Worm (Caenorhabditis elegans) whole organism, L2 larva: Measurements from ENCODE around the gene sftb-1.

ENCODE experiments used
- F13H6.1 ChIP-seq: sonication (generic microtip); optimal IDR thresholded peaks from 2 replicates; lab custom pipeline; 2016; ENCODE audit warnings: missing genetic modification characterization, missing compliant biosample characterization
- Y55F3AM.14 ChIP-seq: fragments of 200-800 bp; sonication (Bioruptor generic); optimal IDR thresholded peaks from 2 replicates; lab custom pipeline; 2018; ENCODE audit warnings: mild to moderate bottlenecking, missing genetic modification characterization, missing compliant biosample characterization
- ZK546.5 ChIP-seq: sonication (generic microtip); optimal IDR thresholded peaks from 2 replicates; lab custom pipeline; 2017; ENCODE audit warnings: missing biosample characterization, missing genetic modification characterization
- aly-2 ChIP-seq: fragments of 150-350 bp; optimal IDR thresholded peaks from 2 replicates; lab custom pipeline; 2014; ENCODE audit warnings: missing biosample characterization, missing genetic modification characterization
- dmd-4 ChIP-seq: sonication (generic microtip); optimal IDR thresholded peaks from 2 replicates; lab custom pipeline; 2017; ENCODE audit warnings: missing biosample characterization, missing genetic modification characterization
- elt-1 ChIP-seq: fragments of 150-350 bp; optimal IDR thresholded peaks from 2 replicates; lab custom pipeline; 2014; ENCODE audit warnings: missing biosample characterization, missing genetic modification characterization
- nhr-12 ChIP-seq: fragments of 150-350 bp; optimal IDR thresholded peaks from 2 replicates; lab custom pipeline; 2014; ENCODE audit warnings: missing biosample characterization, missing genetic modification characterization
- nhr-6 ChIP-seq: fragments of 150-350 bp; optimal IDR thresholded peaks from 2 replicates; lab custom pipeline; 2014; ENCODE audit warnings: missing biosample characterization, missing genetic modification characterization
- nhr-77 ChIP-seq: fragments of 150-350 bp; optimal IDR thresholded peaks from 2 replicates; lab custom pipeline; 2014; ENCODE audit warnings: missing biosample characterization, missing genetic modification characterization
- skn-1 ChIP-seq: sonication (generic microtip); optimal IDR thresholded peaks from 2 replicates; lab custom pipeline; 2017; ENCODE audit warnings: missing biosample characterization, missing genetic modification characterization
- snpc-4 ChIP-seq: fragments of 150-350 bp; optimal IDR thresholded peaks from 2 replicates; lab custom pipeline; 2014; ENCODE audit warnings: missing biosample characterization, missing genetic modification characterization
- ztf-1 ChIP-seq: fragments of 200-800 bp; sonication (Bioruptor generic); conservative IDR thresholded peaks from 2 replicates; pipeline ENCODE4 v1.3.6; 2022; ENCODE audit warnings: missing genetic modification characterization, missing compliant biosample characterization
- ztf-11 ChIP-seq: sonication (generic microtip); optimal IDR thresholded peaks from 2 replicates; lab custom pipeline; 2017; ENCODE audit warnings: missing biosample characterization, missing genetic modification characterization
- ztf-4 ChIP-seq: fragments of 150-350 bp; optimal IDR thresholded peaks from 2 replicates; lab custom pipeline; 2014; ENCODE audit warnings: missing biosample characterization, missing genetic modification characterization

DNA sequence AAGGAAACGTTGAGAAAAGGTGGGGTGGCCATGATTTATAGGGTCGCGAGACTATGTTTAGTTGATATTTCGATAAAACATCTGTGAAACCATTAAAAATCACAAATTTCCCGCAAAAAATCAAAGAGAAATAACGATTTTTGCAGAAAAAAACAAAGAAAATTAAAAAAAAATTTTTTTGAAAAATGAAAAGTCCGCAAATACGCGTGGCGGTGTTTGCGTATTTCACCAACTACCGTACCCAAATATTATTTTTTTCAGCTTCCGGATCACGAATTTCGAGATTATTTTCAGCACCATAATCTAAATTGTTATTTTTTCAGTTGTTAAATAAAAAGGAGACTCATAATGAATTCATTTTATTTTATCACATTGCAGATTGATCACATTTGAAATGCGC, 39.0 kb downstream of the sftb-1 start:
- TF ChIP-seq snpc-4 (no peak), Y55F3AM.14 (GFP tag; lab: Kevin White, UChicago) (no peak), ztf-11 (no peak), nhr-77 (tag; lab: Kevin White, UChicago) (no peak), ztf-1 (GFP tag; lab: Robert Waterston, UW) (no peak), aly-2 (tag; lab: Kevin White, UChicago) (no peak), ZK546.5 (tag; lab: Kevin White, UChicago) (no peak), ztf-4 (no peak), dmd-4 (no peak), skn-1 (tag; lab: Kevin White, UChicago) (no peak), elt-1 (no peak), nhr-6 (tag; lab: Kevin White, UChicago) (no peak), F13H6.1 (no peak), nhr-12 (tag; lab: Kevin White, UChicago) (no peak)
